Fruit fly (Drosophila melanogaster) whole organism, wandering third instar larva: ENCODE measurements around the gene Gr9a.

Source experiments
- Abd-B ChIP-seq: fragments of >200 bp; optimal IDR thresholded peaks from 2 replicates; lab custom pipeline; 2017; ENCODE audit warnings: missing biosample characterization, missing genetic modification characterization
- CrebA ChIP-seq: fragments of 200-800 bp; sonication (Bioruptor generic); optimal IDR thresholded peaks from 2 replicates; lab custom pipeline; 2016; ENCODE audit warnings: missing biosample characterization, mild to moderate bottlenecking, missing genetic modification characterization, borderline replicate concordance
- Dif ChIP-seq: fragments of 200-275, 200-300 bp; sonication (Bioruptor generic); optimal IDR thresholded peaks from 2 replicates; lab custom pipeline; 2018; ENCODE audit warnings: missing biosample characterization, missing genetic modification characterization; ENCODE audit not compliant: partially characterized antibody
- Hnf4 ChIP-seq: fragments of 200-800 bp; sonication (Bioruptor generic); optimal IDR thresholded peaks from 2 replicates; lab custom pipeline; 2016; ENCODE audit warnings: missing biosample characterization, mild to moderate bottlenecking, missing genetic modification characterization
- Myc ChIP-seq: fragments of >200 bp; optimal IDR thresholded peaks from 2 replicates; lab custom pipeline; 2017
- br ChIP-seq: fragments of 200-800 bp; sonication (Bioruptor generic); optimal IDR thresholded peaks from 2 replicates; lab custom pipeline; 2016; ENCODE audit warnings: missing biosample characterization, missing genetic modification characterization
- dsf ChIP-seq: sonication (Bioruptor generic); optimal IDR thresholded peaks from 2 replicates; lab custom pipeline; 2016; ENCODE audit warnings: missing biosample characterization, missing genetic modification characterization, borderline replicate concordance
- lola ChIP-seq: fragments of >200 bp; optimal IDR thresholded peaks from 2 replicates; lab custom pipeline; 2017; ENCODE audit warnings: missing biosample characterization, missing genetic modification characterization
- sv ChIP-seq: fragments of 200-800 bp; sonication (Bioruptor generic); optimal IDR thresholded peaks from 3 replicates; lab custom pipeline; 2016; ENCODE audit warnings: missing biosample characterization, missing genetic modification characterization
- usp ChIP-seq: fragments of >200 bp; optimal IDR thresholded peaks from 2 replicates; lab custom pipeline; 2017; ENCODE audit warnings: missing biosample characterization, missing genetic modification characterization
- woc ChIP-seq: sonication (Bioruptor generic); optimal IDR thresholded peaks from 2 replicates; lab custom pipeline; 2016; ENCODE audit warnings: missing biosample characterization, mild to moderate bottlenecking, missing genetic modification characterization

- TF ChIP-seq lola (GFP tag; lab: Kevin White, UChicago), result no peak
- TF ChIP-seq Myc (lab: Kevin White, UChicago), result no peak
- TF ChIP-seq br (GFP tag; lab: Kevin White, UChicago), result no peak
- TF ChIP-seq Abd-B (GFP tag; lab: Kevin White, UChicago), result no peak
- TF ChIP-seq woc (GFP tag; lab: Kevin White, UChicago), result no peak
- no peak for TF ChIP-seq Dif
- no peak for TF ChIP-seq sv (GFP tag; lab: Kevin White, UChicago)
- no peak for TF ChIP-seq CrebA (GFP tag; lab: Kevin White, UChicago)
- TF ChIP-seq usp (GFP tag; lab: Kevin White, UChicago), result no peak
- TF ChIP-seq dsf (GFP tag; lab: Kevin White, UChicago), result no peak
- no peak for TF ChIP-seq Hnf4
Observed at dm6 chrX:10057964-10058363, 3.5 kb upstream of the Gr9a start.
